Worm (Caenorhabditis elegans): ENCODE results near the gene dnj-20.

ce11 chrII:9574406-9574805, 49.6 kb downstream of the dnj-20 start:
- no peak for TF ChIP-seq ama-1 (optimal IDR thresholded peaks at IDR 0.05)
- no peak for TF ChIP-seq aly-1 (tag; optimal IDR thresholded peaks at IDR 0.05)
- TF ChIP-seq sea-1 (GFP tag; conservative IDR thresholded peaks at IDR 0.05): no peak
- no peak for TF ChIP-seq flt-1 (GFP tag; IDR thresholded peaks at IDR 0.05)

Measured in whole organism, early embryonic.